Worm (Caenorhabditis elegans): ENCODE data around the gene gon-4.

The gon-4 gene

ce11 chrIV:10180133-10180749, 17.4 kb upstream of the gon-4 start, which contains the start of gene gta-1:
Gene gta-1 (plus strand): TSS chrIV:10180660.
- no peak for TF ChIP-seq unc-62 (GFP tag; optimal IDR thresholded peaks at IDR 0.05)

- TF ChIP-seq unc-62 (GFP tag; optimal IDR thresholded peaks at IDR 0.05) = no peak
Observed at ce11 chrIV:10188505-10188904, 9.1 kb upstream of the gon-4 start.

- TF ChIP-seq unc-62 (GFP tag; optimal IDR thresholded peaks at IDR 0.05) = no peak
Observed at ce11 chrIV:10190586-10190985, 7.0 kb upstream of the gon-4 start.

ce11 chrIV:10191498-10191897, 6.1 kb upstream of the gon-4 start:
- TF ChIP-seq unc-62 (GFP tag; optimal IDR thresholded peaks at IDR 0.05) = no peak

- TF ChIP-seq unc-62 (GFP tag; optimal IDR thresholded peaks at IDR 0.05) = no peak
Observed at ce11 chrIV:10194345-10194744, 3.3 kb upstream of the gon-4 start, which contains the start of gene ptrg-1. Gene ptrg-1 (minus strand): TSS chrIV:10194445.

- TF ChIP-seq unc-62 (GFP tag; optimal IDR thresholded peaks at IDR 0.05) = no peak
Observed at ce11 chrIV:10206182-10206581, 8.6 kb downstream of the gon-4 start, which contains the start of gene K04D7.6. Gene K04D7.6 (minus strand): TSS chrIV:10206282.

ce11 chrIV:10214811-10215210, 17.2 kb downstream of the gon-4 start, which contains the start of gene abt-1:
Gene abt-1 (minus strand): TSS chrIV:10214911.
- TF ChIP-seq unc-62 (GFP tag; optimal IDR thresholded peaks at IDR 0.05) = no peak

ce11 chrIV:10215393-10215792, 17.8 kb downstream of the gon-4 start:
- no peak for TF ChIP-seq unc-62 (GFP tag; optimal IDR thresholded peaks at IDR 0.05)

ce11 chrIV:10216078-10216477, 18.5 kb downstream of the gon-4 start, which contains the start of gene col-124:
Gene col-124 (plus strand): TSS chrIV:10216451.
- TF ChIP-seq unc-62 (GFP tag; optimal IDR thresholded peaks at IDR 0.05) = no peak

ce11 chrIV:10216704-10217296, 19.2 kb downstream of the gon-4 start:
- no peak for TF ChIP-seq unc-62 (GFP tag; optimal IDR thresholded peaks at IDR 0.05)

ce11 chrIV:10219208-10219607, 21.6 kb downstream of the gon-4 start, which contains the start of gene qns-1:
Gene qns-1 (minus strand): TSS chrIV:10219308.
- TF ChIP-seq unc-62 (GFP tag; optimal IDR thresholded peaks at IDR 0.05) = no peak

- TF ChIP-seq unc-62 (GFP tag; optimal IDR thresholded peaks at IDR 0.05) = no peak
Observed at ce11 chrIV:10221187-10221586, 23.6 kb downstream of the gon-4 start, which contains the start of gene tram-1. Gene tram-1 (minus strand): TSS chrIV:10221287.

- no peak for TF ChIP-seq unc-62 (GFP tag; optimal IDR thresholded peaks at IDR 0.05)
Observed at ce11 chrIV:10222122-10222589, 24.5 kb downstream of the gon-4 start, which contains the start of gene C24F3.2. Gene C24F3.2 (plus strand): TSS chrIV:10222539.

- no peak for TF ChIP-seq unc-62 (GFP tag; optimal IDR thresholded peaks at IDR 0.05)
Observed at ce11 chrIV:10223723-10224122, 26.1 kb downstream of the gon-4 start, which contains the start of gene nas-12. Gene nas-12 (plus strand): TSS chrIV:10224023.

ce11 chrIV:10227534-10227933, 29.9 kb downstream of the gon-4 start, which contains the start of gene F01G10.6:
Gene F01G10.6 (minus strand): TSS chrIV:10227634.
- TF ChIP-seq unc-62 (GFP tag; optimal IDR thresholded peaks at IDR 0.05) = no peak

- no peak for TF ChIP-seq unc-62 (GFP tag; optimal IDR thresholded peaks at IDR 0.05)
Observed at ce11 chrIV:10230971-10231370, 33.4 kb downstream of the gon-4 start, which contains the start of gene F01G10.5. Gene F01G10.5 (minus strand): TSS chrIV:10231071.

ce11 chrIV:10232456-10232855, 34.8 kb downstream of the gon-4 start, which contains the start of gene F01G10.4:
Gene F01G10.4 (minus strand): TSS chrIV:10232556.
- TF ChIP-seq unc-62 (GFP tag; optimal IDR thresholded peaks at IDR 0.05) = no peak
